Fruit fly (Drosophila melanogaster): ENCODE results near the gene obst-E.

obst-E gene

DNA sequence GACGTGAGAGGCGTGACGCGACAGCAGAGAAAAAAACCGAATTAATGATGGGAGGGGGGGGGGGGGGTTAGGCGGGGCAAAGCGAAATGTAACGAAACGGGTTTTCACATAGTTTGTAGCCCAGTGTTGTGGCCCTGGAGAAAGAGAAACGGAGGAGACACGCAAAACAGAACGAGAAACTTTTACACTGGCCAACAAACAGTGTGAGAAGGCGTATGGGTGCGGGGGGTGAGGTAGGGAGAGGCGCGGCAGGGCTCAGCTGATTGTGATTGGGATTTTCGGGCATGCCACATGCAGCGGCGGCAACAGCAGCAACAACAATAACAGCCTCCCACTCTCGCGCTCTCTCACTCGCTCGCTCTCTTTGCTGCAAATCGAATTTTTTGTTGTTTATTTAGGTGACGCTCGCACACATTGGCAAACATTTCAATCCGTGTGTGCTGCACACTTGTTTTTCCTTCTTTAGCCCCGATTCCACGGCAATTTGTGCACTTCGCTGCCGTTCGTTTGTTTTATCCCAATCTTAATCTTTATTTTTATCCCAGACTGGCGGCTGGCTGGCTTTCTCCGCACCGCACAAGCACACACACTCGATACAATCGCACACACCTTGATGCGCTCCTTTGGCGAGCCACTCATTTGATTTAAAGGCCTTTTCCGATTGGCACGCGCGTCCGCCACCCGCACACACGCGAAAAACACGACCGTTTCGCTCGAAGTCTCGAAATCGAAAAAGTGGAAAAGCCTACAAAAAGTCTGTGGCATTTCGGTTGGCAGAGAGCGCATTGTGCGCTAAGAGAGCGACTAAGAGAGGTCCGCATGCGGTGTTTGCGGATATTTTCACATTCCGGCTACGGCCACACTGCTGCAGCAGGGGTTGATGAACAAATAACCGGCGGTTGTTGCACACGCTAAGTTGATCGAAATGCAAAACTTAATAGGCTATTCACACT lies 33.8 kb upstream of the obst-E start, which contains the start of gene CG9171 (continued):
- TF ChIP-seq CG13296 (GFP tag; optimal IDR thresholded peaks at IDR 0.05): peak; percentile 9
- TF ChIP-seq ewg (GFP tag; optimal IDR thresholded peaks at IDR 0.05): peak; percentile 27
- TF ChIP-seq D19B (GFP tag; optimal IDR thresholded peaks at IDR 0.05): no peak
- peak; percentile 54 for TF ChIP-seq Deaf1 (tag; optimal IDR thresholded peaks at IDR 0.05)
- TF ChIP-seq Sin3A (optimal IDR thresholded peaks at IDR 0.05): peak; percentile 13
- peak; percentile 34 for TF ChIP-seq stc (GFP tag; IDR thresholded peaks at IDR 0.05)
- TF ChIP-seq Fer2 (tag; optimal IDR thresholded peaks at IDR 0.05): peak; percentile 2
- TF ChIP-seq CrebB (tag; optimal IDR thresholded peaks at IDR 0.05): no peak
- no peak for TF ChIP-seq fru (optimal IDR thresholded peaks at IDR 0.05)
- TF ChIP-seq crp (GFP tag; optimal IDR thresholded peaks at IDR 0.05): peak in 1 of 2 experiments; percentile 78
- TF ChIP-seq gsb-n (tag; optimal IDR thresholded peaks at IDR 0.05): no peak
- no peak for TF ChIP-seq emc (GFP tag; optimal IDR thresholded peaks at IDR 0.05)
- peak; percentile 96 for TF ChIP-seq CG2889 (GFP tag; IDR thresholded peaks at IDR 0.05)
- TF ChIP-seq sima (GFP tag; optimal IDR thresholded peaks at IDR 0.05): no peak
- TF ChIP-seq tin (GFP tag; optimal IDR thresholded peaks at IDR 0.05): peak; percentile 23
- TF ChIP-seq CG15514 (GFP tag; optimal IDR thresholded peaks at IDR 0.05): peak; percentile 91
- TF ChIP-seq Atf-2 (GFP tag; optimal IDR thresholded peaks at IDR 0.05): no peak
- TF ChIP-seq Adf1 (GFP tag; IDR thresholded peaks at IDR 0.05): no peak
- TF ChIP-seq az2 (GFP tag; optimal IDR thresholded peaks at IDR 0.05): no peak
- no peak for TF ChIP-seq al (GFP tag; IDR thresholded peaks at IDR 0.05)
- TF ChIP-seq ash1 (GFP tag; optimal IDR thresholded peaks at IDR 0.05): peak; percentile 23
- TF ChIP-seq CG7372 (GFP tag; IDR thresholded peaks at IDR 0.05): no peak
- TF ChIP-seq Poxn (GFP tag; IDR thresholded peaks at IDR 0.05): no peak
- TF ChIP-seq sd (tag; optimal IDR thresholded peaks at IDR 0.05): peak; percentile 59
- no peak for TF ChIP-seq CG31365 (tag; optimal IDR thresholded peaks at IDR 0.05)
- no peak for TF ChIP-seq Spps (tag; optimal IDR thresholded peaks at IDR 0.05)
- no peak for TF ChIP-seq CG13624 (GFP tag; optimal IDR thresholded peaks at IDR 0.05)
- peak; percentile 90 for TF ChIP-seq Hmr (GFP tag; optimal IDR thresholded peaks at IDR 0.05)
- peak; percentile 40 for TF ChIP-seq pfk (GFP tag; optimal IDR thresholded peaks at IDR 0.05)
- TF ChIP-seq CG3726 (GFP tag; IDR thresholded peaks at IDR 0.05): no peak
- no peak for TF ChIP-seq gcm2 (GFP tag; optimal IDR thresholded peaks at IDR 0.05)
- TF ChIP-seq hkb (optimal IDR thresholded peaks at IDR 0.05): no peak
- TF ChIP-seq hkb (GFP tag; IDR thresholded peaks at IDR 0.05): peak; percentile 31; the same call in 1 of the 2 replicates
- TF ChIP-seq tap (tag; optimal IDR thresholded peaks at IDR 0.05): no peak
- TF ChIP-seq Neu2 (GFP tag; optimal IDR thresholded peaks at IDR 0.05; ENCODE audit: borderline replicate concordance): peak; percentile 1
- peak; percentile 29 for TF ChIP-seq Antp (GFP tag; optimal IDR thresholded peaks at IDR 0.05)
- no peak for TF ChIP-seq CG6689 (GFP tag; IDR thresholded peaks at IDR 0.05)
- TF ChIP-seq CG5245 (GFP tag; optimal IDR thresholded peaks at IDR 0.05): no peak
- TF ChIP-seq TFAM (GFP tag; optimal IDR thresholded peaks at IDR 0.05): no peak
- peak; percentile 44 for TF ChIP-seq CG10543 (GFP tag; optimal IDR thresholded peaks at IDR 0.05)
- peak; percentile 74 for TF ChIP-seq HLHmδ (GFP tag; optimal IDR thresholded peaks at IDR 0.05)
- peak; percentile 29 for TF ChIP-seq CG12299 (tag; optimal IDR thresholded peaks at IDR 0.05)
- no peak for TF ChIP-seq CG14965 (GFP tag; optimal IDR thresholded peaks at IDR 0.05; ENCODE audit: borderline replicate concordance)
- TF ChIP-seq CG1233 (GFP tag; optimal IDR thresholded peaks at IDR 0.05): no peak
- TF ChIP-seq Hr51 (GFP tag; optimal IDR thresholded peaks at IDR 0.05): peak; percentile 10 to 18
- peak; percentile 13 for TF ChIP-seq CG4424 (GFP tag; optimal IDR thresholded peaks at IDR 0.05)
- peak; percentile 64 for TF ChIP-seq E2f2 (GFP tag; IDR thresholded peaks at IDR 0.05)
- 0 out of 2 replicates have a peak, but pooled peaks have one; percentile 5 for TF ChIP-seq CG17328 (GFP tag; IDR thresholded peaks at IDR 0.05)
- TF ChIP-seq CG4360 (GFP tag; IDR thresholded peaks at IDR 0.05): peak; percentile 89

Data from whole organism, embryonic.